Worm (Caenorhabditis elegans) whole organism, early embryonic: ENCODE measurements around the gene T03G6.3.

Experiments used
- aly-1 ChIP-seq: sonication (generic microtip); optimal IDR thresholded peaks from 2 replicates; lab custom pipeline; 2016; ENCODE audit warnings: missing genetic modification characterization, missing compliant biosample characterization
- ama-1 ChIP-seq: fragments of 150-350 bp; optimal IDR thresholded peaks from 2 replicates; lab custom pipeline; 2014
- ceh-13 ChIP-seq: fragments of 200-800 bp; sonication (Bioruptor generic); optimal IDR thresholded peaks from 2 replicates; lab custom pipeline; 2018; ENCODE audit warnings: mild to moderate bottlenecking, missing genetic modification characterization, missing compliant biosample characterization
- hmbx-1 ChIP-seq: sonication (generic microtip); optimal IDR thresholded peaks from 2 replicates; lab custom pipeline; 2016; ENCODE audit warnings: mild to moderate bottlenecking, missing genetic modification characterization, missing compliant biosample characterization
- hmg-4 ChIP-seq: fragments of 200-800 bp; sonication (Bioruptor generic); optimal IDR thresholded peaks from 2 replicates; lab custom pipeline; 2018; ENCODE audit warnings: mild to moderate bottlenecking, missing genetic modification characterization, missing compliant biosample characterization
- hnd-1 ChIP-seq: sonication (generic microtip); optimal IDR thresholded peaks from 2 replicates; lab custom pipeline; 2016; ENCODE audit warnings: missing genetic modification characterization, missing compliant biosample characterization
- tbx-11 ChIP-seq: fragments of 200-800 bp; sonication (Bioruptor generic); IDR thresholded peaks from 2 replicates; pipeline ENCODE4 v1.3.6; 2022; ENCODE audit warnings: missing genetic modification characterization, missing compliant biosample characterization

DNA sequence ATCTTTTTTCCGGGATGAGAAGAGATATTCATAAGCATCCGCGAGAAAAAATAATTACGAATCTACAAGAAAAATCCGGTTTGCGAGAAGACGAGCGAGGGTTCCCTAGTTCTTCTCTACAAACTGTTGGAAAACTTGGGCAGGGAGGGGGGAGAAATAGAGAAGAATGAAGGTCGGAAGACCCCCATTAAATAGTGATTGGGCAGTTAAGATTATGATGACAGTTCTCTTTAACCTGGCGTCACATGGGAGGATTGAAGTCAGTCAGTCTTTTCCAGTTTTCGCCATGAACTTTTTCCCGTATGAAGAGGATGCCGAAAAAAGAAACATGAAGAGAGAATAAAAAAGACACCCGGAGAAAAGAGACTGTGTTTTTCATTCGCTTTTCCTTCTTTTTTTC, 24.7 kb downstream of the T03G6.3 start:
- TF ChIP-seq aly-1 (no peak), hmg-4 (GFP tag; lab: Kevin White, UChicago) (no peak), hmbx-1 (tag; lab: Kevin White, UChicago) (no peak), ama-1 (lab: Kevin White, UChicago) (no peak), ceh-13 (GFP tag; lab: Kevin White, UChicago) (no peak), hnd-1 (tag; lab: Kevin White, UChicago) (no peak), tbx-11 (GFP tag; lab: Robert Waterston, UW) (no peak)
